Fruit fly (Drosophila melanogaster): ENCODE measurements around the gene Sk1.

DNA sequence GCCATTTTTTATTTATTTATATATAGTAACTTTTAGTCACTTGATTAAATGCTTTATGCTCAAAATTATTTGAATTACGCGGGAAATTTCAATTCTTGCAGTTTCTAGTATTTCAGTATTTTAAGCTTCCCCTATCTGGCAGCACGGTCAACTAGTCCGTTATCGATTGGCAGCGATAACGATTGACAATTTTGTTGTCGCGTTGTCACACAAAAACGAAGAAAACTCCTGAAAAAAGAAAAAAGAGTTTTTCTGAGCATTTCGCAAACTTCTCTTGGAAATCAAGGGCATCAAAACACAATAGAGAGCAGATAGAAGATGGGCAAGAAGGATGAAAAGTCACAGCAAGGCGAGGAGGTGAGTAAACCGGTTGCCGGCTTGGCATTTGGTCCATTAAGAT is 42.7 kb downstream of the Sk1 start, which contains the start of gene Spase25:
- no peak for TF ChIP-seq CG8478 (optimal IDR thresholded peaks at IDR 0.05)
- TF ChIP-seq CTCF (optimal IDR thresholded peaks at IDR 0.05): no peak

All from S2 (cell line).